Fruit fly (Drosophila melanogaster): Measurements from ENCODE around the gene CG7778.

The CG7778 gene

dm6 chr2L:8311091-8311490 is 35.3 kb upstream of the CG7778 start, which contains the start of the genes CG7810 and CG7806 (continued):
- TF ChIP-seq dpn (GFP tag; optimal IDR thresholded peaks at IDR 0.05) (peak; percentile 78 to 91), jigr1 (GFP tag; IDR thresholded peaks at IDR 0.05) (no peak; the same call in 2 of the 3 replicates), CG7987 (GFP tag; optimal IDR thresholded peaks at IDR 0.05) (peak; percentile 40), bsh (GFP tag; optimal IDR thresholded peaks at IDR 0.05) (peak; percentile 55 to 93), CG5180 (GFP tag; optimal IDR thresholded peaks at IDR 0.05) (peak; percentile 66), Stat92E (GFP tag; optimal IDR thresholded peaks at IDR 0.05) (peak in 1 of 3 experiments; percentile 74), CG12744 (GFP tag; optimal IDR thresholded peaks at IDR 0.05) (peak; percentile 89), Max (GFP tag; optimal IDR thresholded peaks at IDR 0.05) (peak; percentile 86), scrt (GFP tag; optimal IDR thresholded peaks at IDR 0.05) (peak; percentile 75), CG4617 (GFP tag; optimal IDR thresholded peaks at IDR 0.05; ENCODE audit: borderline replicate concordance) (peak; percentile 84), ase (GFP tag; IDR thresholded peaks at IDR 0.05) (peak; percentile 80), Awh (GFP tag; IDR thresholded peaks at IDR 0.05) (peak; percentile 80), CG8359 (GFP tag; optimal IDR thresholded peaks at IDR 0.05; ENCODE audit: borderline replicate concordance) (peak; percentile 65), ssp (GFP tag; IDR thresholded peaks at IDR 0.05) (peak; percentile 79), MTF-1 (GFP tag; optimal IDR thresholded peaks at IDR 0.05; ENCODE audit: borderline replicate concordance) (peak; percentile 53), CG34376 (GFP tag; optimal IDR thresholded peaks at IDR 0.05) (peak; percentile 78), twi (tag; optimal IDR thresholded peaks at IDR 0.05) (peak; percentile 74), Rfx (GFP tag; IDR thresholded peaks at IDR 0.05) (peak; percentile 95), dysf (GFP tag; IDR thresholded peaks at IDR 0.05) (peak; percentile 92), Rx (GFP tag; IDR thresholded peaks at IDR 0.05) (peak; percentile 77), CG1024 (GFP tag; IDR thresholded peaks at IDR 0.05) (peak; percentile 86), ap (GFP tag; IDR thresholded peaks at IDR 0.05) (peak; percentile 69), Lim3 (GFP tag; IDR thresholded peaks at IDR 0.05) (no peak; the same call in 1 of the 2 replicates), CG8290 (GFP tag; optimal IDR thresholded peaks at IDR 0.05) (peak; percentile 81), CG8290 (tag; optimal IDR thresholded peaks at IDR 0.05) (peak in 1 of 2 experiments; percentile 80), CG14441 (GFP tag; IDR thresholded peaks at IDR 0.05) (peak; percentile 91), Myb (GFP tag; optimal IDR thresholded peaks at IDR 0.05) (peak; percentile 77), CG7372 (GFP tag; IDR thresholded peaks at IDR 0.05) (peak; percentile 81), grau (tag; optimal IDR thresholded peaks at IDR 0.05) (peak; percentile 85), PHDP (tag; optimal IDR thresholded peaks at IDR 0.05) (peak; percentile 95), CG13624 (GFP tag; optimal IDR thresholded peaks at IDR 0.05) (peak; percentile 89), pfk (GFP tag; optimal IDR thresholded peaks at IDR 0.05) (no peak), CG2129 (GFP tag; IDR thresholded peaks at IDR 0.05; ENCODE audit: partially characterized antibody) (no peak), gsb (GFP tag; IDR thresholded peaks at IDR 0.05) (peak; percentile 58; the same call in 1 of the 2 replicates), CG17361 (GFP tag; IDR thresholded peaks at IDR 0.05) (peak; percentile 87), CG10274 (GFP tag; optimal IDR thresholded peaks at IDR 0.05) (peak; percentile 25), zf30C (GFP tag; optimal IDR thresholded peaks at IDR 0.05) (peak; percentile 7), Sin3A (optimal IDR thresholded peaks at IDR 0.05) (no peak), CG7928 (GFP tag; optimal IDR thresholded peaks at IDR 0.05) (peak; percentile 9), tna (GFP tag; IDR thresholded peaks at IDR 0.05; ENCODE audit: partially characterized antibody) (0 out of 2 replicates have a peak, but pooled peaks have one; percentile 38), CG3995 (GFP tag; optimal IDR thresholded peaks at IDR 0.05) (peak; percentile 60), CG4707 (GFP tag; optimal IDR thresholded peaks at IDR 0.05) (peak; percentile 57), CG10209 (GFP tag; optimal IDR thresholded peaks at IDR 0.05) (peak; percentile 85), Gug (GFP tag; IDR thresholded peaks at IDR 0.05) (peak; percentile 67; the same call in 3 of the 4 replicates), rib (GFP tag; IDR thresholded peaks at IDR 0.05) (peak; percentile 89), kah (GFP tag; optimal IDR thresholded peaks at IDR 0.05) (peak; percentile 67), CG17802 (tag; optimal IDR thresholded peaks at IDR 0.05) (peak; percentile 38), CG8089 (GFP tag; optimal IDR thresholded peaks at IDR 0.05) (peak; percentile 87), CG1603 (tag; optimal IDR thresholded peaks at IDR 0.05) (peak; percentile 72), Hsf (GFP tag; optimal IDR thresholded peaks at IDR 0.05) (peak; percentile 94)

All from whole organism, embryonic.